Fruit fly (Drosophila melanogaster) whole organism, prepupa: ENCODE data around the gene CG12035.

Source experiments
- Blimp-1 ChIP-seq: fragments of 200-800 bp; sonication (Bioruptor generic); optimal IDR thresholded peaks from 3 replicates; lab custom pipeline; 2017; ENCODE audit warnings: missing biosample characterization, missing genetic modification characterization, mild to moderate bottlenecking, moderate library complexity, missing genetic modification reagents
- CG10631 ChIP-seq: fragments of 200-800 bp; sonication (Bioruptor generic); optimal IDR thresholded peaks from 2 replicates; lab custom pipeline; 2016; ENCODE audit warnings: missing biosample characterization, missing genetic modification characterization
- CG10669 ChIP-seq: fragments of 200-800 bp; sonication (Bioruptor generic); optimal IDR thresholded peaks from 3 replicates; lab custom pipeline; 2018; ENCODE audit warnings: missing biosample characterization, mild to moderate bottlenecking, missing genetic modification characterization, moderate library complexity
- CG11294 ChIP-seq: fragments of 200-800 bp; sonication (Bioruptor generic); IDR thresholded peaks from 2 replicates; pipeline ENCODE4 v1.3.6; 2022; ENCODE audit warnings: missing biosample characterization, missing genetic modification characterization
- CG11902 ChIP-seq: fragments of 200-800 bp; sonication (Bioruptor generic); optimal IDR thresholded peaks from 3 replicates; lab custom pipeline; 2016; ENCODE audit warnings: missing biosample characterization, missing genetic modification characterization
- CG15336 ChIP-seq: fragments of 200-800 bp; sonication (Bioruptor generic); IDR thresholded peaks from 2 replicates; pipeline ENCODE4 v1.3.6; 2022; ENCODE audit warnings: missing biosample characterization, missing genetic modification characterization
- CG1621 ChIP-seq: fragments of 200-800 bp; sonication (Bioruptor generic); optimal IDR thresholded peaks from 3 replicates; lab custom pipeline; 2018; ENCODE audit warnings: missing biosample characterization, mild to moderate bottlenecking, missing genetic modification characterization
- CG16779 ChIP-seq: fragments of 200-800 bp; sonication (Bioruptor generic); optimal IDR thresholded peaks from 3 replicates; lab custom pipeline; 2017; ENCODE audit warnings: missing biosample characterization, mild to moderate bottlenecking, missing genetic modification characterization
- CG3032 ChIP-seq: fragments of 200-800 bp; optimal IDR thresholded peaks from 2 replicates; lab custom pipeline; 2019; ENCODE audit warnings: missing biosample characterization, mild to moderate bottlenecking, missing genetic modification characterization, moderate library complexity
- CG31627 ChIP-seq: fragments of 200-800 bp; sonication (Bioruptor generic); optimal IDR thresholded peaks from 3 replicates; lab custom pipeline; 2016; ENCODE audit warnings: missing biosample characterization, missing genetic modification characterization
- CG32006 ChIP-seq: fragments of 200-800 bp; sonication (Bioruptor generic); optimal IDR thresholded peaks from 3 replicates; lab custom pipeline; 2017; ENCODE audit warnings: missing biosample characterization, mild to moderate bottlenecking, missing genetic modification characterization
- CG34406 ChIP-seq: fragments of 200-800 bp; sonication (Bioruptor generic); optimal IDR thresholded peaks from 3 replicates; lab custom pipeline; 2016; ENCODE audit warnings: missing biosample characterization, missing genetic modification characterization
- CG3919 ChIP-seq: fragments of 200-800 bp; sonication (Bioruptor generic); optimal IDR thresholded peaks from 3 replicates; lab custom pipeline; 2016; ENCODE audit warnings: missing biosample characterization, missing genetic modification characterization
- CG4318 ChIP-seq: fragments of 200-800 bp; sonication (Bioruptor generic); optimal IDR thresholded peaks from 3 replicates; lab custom pipeline; 2017; ENCODE audit warnings: missing biosample characterization, mild to moderate bottlenecking, missing genetic modification characterization
- CG6276 ChIP-seq: fragments of 200-800 bp; sonication (Bioruptor generic); optimal IDR thresholded peaks from 2 replicates; lab custom pipeline; 2017; ENCODE audit warnings: missing biosample characterization, mild to moderate bottlenecking, missing genetic modification characterization
- CG6792 ChIP-seq: fragments of 200-800 bp; sonication (Bioruptor generic); optimal IDR thresholded peaks from 3 replicates; lab custom pipeline; 2016; ENCODE audit warnings: missing biosample characterization, missing genetic modification characterization
- CG6808 ChIP-seq: fragments of 200-800 bp; sonication (Bioruptor generic); optimal IDR thresholded peaks from 3 replicates; lab custom pipeline; 2017; ENCODE audit warnings: missing biosample characterization, missing genetic modification characterization, mild to moderate bottlenecking, moderate library complexity, missing genetic modification reagents
- CG6854 ChIP-seq: fragments of 200-800 bp; sonication (Bioruptor generic); optimal IDR thresholded peaks from 2 replicates; lab custom pipeline; 2017; ENCODE audit warnings: missing biosample characterization, mild to moderate bottlenecking, missing genetic modification characterization
- CG8119 ChIP-seq: fragments of 200-800 bp; sonication (Bioruptor generic); IDR thresholded peaks from 3 replicates; pipeline ENCODE4 v1.3.6; 2022; ENCODE audit warnings: missing biosample characterization, missing genetic modification characterization
- CG8319 ChIP-seq: fragments of 200-800 bp; sonication (Bioruptor generic); optimal IDR thresholded peaks from 3 replicates; lab custom pipeline; 2016; ENCODE audit warnings: missing biosample characterization, missing genetic modification characterization
- CG8632 ChIP-seq: fragments of 200-800 bp; sonication (Bioruptor generic); optimal IDR thresholded peaks from 3 replicates; lab custom pipeline; 2016; ENCODE audit warnings: missing biosample characterization, missing genetic modification characterization
- CG9139 ChIP-seq: fragments of 200-800 bp; sonication (Bioruptor generic); optimal IDR thresholded peaks from 3 replicates; lab custom pipeline; 2017; ENCODE audit warnings: missing biosample characterization, mild to moderate bottlenecking, missing genetic modification characterization
- Eip75B ChIP-seq: fragments of 200-800 bp; sonication (Bioruptor generic); optimal IDR thresholded peaks from 3 replicates; lab custom pipeline; 2016; ENCODE audit warnings: missing biosample characterization, missing genetic modification characterization
- Eip78C ChIP-seq: fragments of 200-800 bp; sonication (Bioruptor generic); peaks from one replicate; lab custom pipeline; 2016; ENCODE audit warnings: missing biosample characterization, missing genetic modification characterization
- Ets21C ChIP-seq: fragments of 200-800 bp; sonication (Bioruptor generic); optimal IDR thresholded peaks from 3 replicates; lab custom pipeline; 2016; ENCODE audit warnings: missing biosample characterization, missing genetic modification characterization
- Ets96B ChIP-seq: fragments of 200-800 bp; optimal IDR thresholded peaks from 2 replicates; lab custom pipeline; 2019; ENCODE audit warnings: missing biosample characterization, mild to moderate bottlenecking, missing genetic modification characterization, moderate library complexity
- Gug ChIP-seq: fragments of 200-800 bp; sonication (Bioruptor generic); IDR thresholded peaks from 2 replicates; pipeline ENCODE4 v1.3.6; 2022; ENCODE audit warnings: missing biosample characterization, missing genetic modification characterization
- Hr38 ChIP-seq: sonication (Bioruptor generic); optimal IDR thresholded peaks from 2 replicates; lab custom pipeline; 2016; ENCODE audit warnings: missing biosample characterization, missing genetic modification characterization
- Hr39 ChIP-seq: fragments of 200-800 bp; sonication (Bioruptor generic); optimal IDR thresholded peaks from 2 replicates; lab custom pipeline; 2016; ENCODE audit warnings: missing biosample characterization, missing genetic modification characterization
- Hr4 ChIP-seq: fragments of 200-800 bp; sonication (Bioruptor generic); optimal IDR thresholded peaks from 3 replicates; lab custom pipeline; 2016; ENCODE audit warnings: missing biosample characterization, missing genetic modification characterization
- Lpt ChIP-seq: fragments of 200-800 bp; sonication (Bioruptor generic); optimal IDR thresholded peaks from 3 replicates; lab custom pipeline; 2016; ENCODE audit warnings: missing biosample characterization, missing genetic modification characterization
- Met ChIP-seq: fragments of 200-800 bp; sonication (Bioruptor generic); optimal IDR thresholded peaks from 3 replicates; lab custom pipeline; 2016; ENCODE audit warnings: missing biosample characterization, missing genetic modification characterization
- OdsH ChIP-seq: fragments of 200-800 bp; sonication (Bioruptor generic); optimal IDR thresholded peaks from 3 replicates; lab custom pipeline; 2016; ENCODE audit warnings: missing biosample characterization, missing genetic modification characterization
- Smox ChIP-seq: fragments of 200-800 bp; sonication (Bioruptor generic); optimal IDR thresholded peaks from 3 replicates; lab custom pipeline; 2016; ENCODE audit warnings: missing biosample characterization, missing genetic modification characterization
- achi ChIP-seq: fragments of 200-800 bp; sonication (Bioruptor generic); optimal IDR thresholded peaks from 3 replicates; lab custom pipeline; 2016; ENCODE audit warnings: missing biosample characterization, missing genetic modification characterization
- acj6 ChIP-seq: fragments of 200-800 bp; sonication (Bioruptor generic); optimal IDR thresholded peaks from 3 replicates; lab custom pipeline; 2016; ENCODE audit warnings: missing biosample characterization, missing genetic modification characterization
- dac ChIP-seq: fragments of 200-800 bp; sonication (Bioruptor generic); optimal IDR thresholded peaks from 2 replicates; lab custom pipeline; 2017; ENCODE audit warnings: missing biosample characterization, mild to moderate bottlenecking, missing genetic modification characterization
- dsx ChIP-seq: fragments of 200-800 bp; optimal IDR thresholded peaks from 3 replicates; lab custom pipeline; 2019; ENCODE audit warnings: missing biosample characterization, mild to moderate bottlenecking, missing genetic modification characterization, moderate library complexity; ENCODE audit not compliant: poor library complexity, severe bottlenecking
- esn ChIP-seq: fragments of 200-800 bp; sonication (Bioruptor generic); optimal IDR thresholded peaks from 2 replicates; lab custom pipeline; 2016; ENCODE audit warnings: missing biosample characterization, mild to moderate bottlenecking, missing genetic modification characterization, moderate library complexity
- fd59A ChIP-seq: fragments of 200-800 bp; sonication (Bioruptor generic); optimal IDR thresholded peaks from 2 replicates; lab custom pipeline; 2017; ENCODE audit warnings: missing biosample characterization, mild to moderate bottlenecking, missing genetic modification characterization, missing genetic modification reagents
- fd85E ChIP-seq: fragments of 200-800 bp; sonication (Bioruptor generic); optimal IDR thresholded peaks from 3 replicates; lab custom pipeline; 2016; ENCODE audit warnings: missing biosample characterization, missing genetic modification characterization
- fkh ChIP-seq: fragments of 200-800 bp; sonication (Bioruptor generic); optimal IDR thresholded peaks from 3 replicates; lab custom pipeline; 2017; ENCODE audit warnings: missing biosample characterization, mild to moderate bottlenecking, missing genetic modification characterization, moderate library complexity
- net ChIP-seq: fragments of 200-800 bp; sonication (Bioruptor generic); optimal IDR thresholded peaks from 3 replicates; lab custom pipeline; 2016; ENCODE audit warnings: missing biosample characterization, missing genetic modification characterization
- ss ChIP-seq, 2 experiments: fragments of 200-800 bp; sonication (Bioruptor generic); optimal IDR thresholded peaks; 2 replicates in 1 of 2; 3 replicates in 1 of 2; lab custom pipeline; 2017 to 2018; ENCODE audit warnings: mild to moderate bottlenecking in 2 of 2, missing biosample characterization in 2 of 2, missing genetic modification characterization in 2 of 2, moderate library complexity in 1 of 2
- svp ChIP-seq: fragments of 200-800 bp; sonication (Bioruptor generic); peaks from one replicate; lab custom pipeline; 2016; ENCODE audit warnings: missing biosample characterization, missing genetic modification characterization
- topi ChIP-seq: fragments of 200-800 bp; sonication (Bioruptor generic); optimal IDR thresholded peaks from 3 replicates; lab custom pipeline; 2016; ENCODE audit warnings: missing biosample characterization, missing genetic modification characterization
- vri ChIP-seq: fragments of 200-800 bp; sonication (Bioruptor generic); optimal IDR thresholded peaks from 3 replicates; lab custom pipeline; 2016; ENCODE audit warnings: missing biosample characterization, mild to moderate bottlenecking, missing genetic modification characterization

CG12035 gene

dm6 chr3L:1739522-1740128 is 15.4 kb downstream of the CG12035 start (continued):
- peak in 1 of 2 experiments; percentile 37 for TF ChIP-seq ss (GFP tag; optimal IDR thresholded peaks at IDR 0.05; lab: Kevin White, UChicago)

dm6 chr3L:1740129-1740975 is 16.2 kb downstream of the CG12035 start:
- TF ChIP-seq vri (GFP tag; lab: Kevin White, UChicago) (no peak), net (GFP tag; lab: Kevin White, UChicago) (peak; percentile 53), Gug (peak; percentile 50), CG6808 (no peak), Eip75B (GFP tag; lab: Kevin White, UChicago) (peak; percentile 35), Ets21C (peak; percentile 56), dac (GFP tag; lab: Kevin White, UChicago) (no peak), Hr38 (GFP tag; lab: Kevin White, UChicago) (no peak), fd59A (GFP tag; lab: Kevin White, UChicago) (peak; percentile 40), CG34406 (GFP tag; lab: Kevin White, UChicago) (peak; percentile 33), Hr39 (peak; percentile 80), OdsH (GFP tag; lab: Kevin White, UChicago) (peak; percentile 69), CG6792 (GFP tag; lab: Kevin White, UChicago) (peak; percentile 44), Hr4 (peak; percentile 64), CG3032 (tag; lab: Kevin White, UChicago) (peak; percentile 27), CG6854 (no peak), CG11294 (GFP tag; lab: Robert Waterston, UW) (peak; percentile 56; the same call in 1 of the 2 replicates), dsx (GFP tag; lab: Kevin White, UChicago) (no peak), CG16779 (no peak), CG8119 (GFP tag; lab: Robert Waterston, UW) (peak; percentile 67), fkh (peak; percentile 14), CG10631 (GFP tag; lab: Kevin White, UChicago) (peak; percentile 21), CG8632 (GFP tag; lab: Kevin White, UChicago) (peak; percentile 46), CG4318 (GFP tag; lab: Kevin White, UChicago) (no peak), fd85E (no peak), topi (peak; percentile 36), Met (GFP tag; lab: Kevin White, UChicago) (peak; percentile 65), CG10669 (GFP tag; lab: Kevin White, UChicago) (no peak), Eip78C (peak; percentile 88), Blimp-1 (GFP tag; lab: Kevin White, UChicago) (no peak), CG8319 (GFP tag; lab: Kevin White, UChicago) (peak; percentile 18), CG9139 (GFP tag; lab: Kevin White, UChicago) (no peak), CG31627 (GFP tag; lab: Kevin White, UChicago) (peak; percentile 79), achi (GFP tag; lab: Kevin White, UChicago) (no peak), CG32006 (GFP tag; lab: Kevin White, UChicago) (peak; percentile 63), CG6276 (GFP tag; lab: Kevin White, UChicago) (no peak), acj6 (peak; percentile 45), CG3919 (GFP tag; lab: Kevin White, UChicago) (no peak), CG1621 (tag; lab: Kevin White, UChicago) (no peak), esn (GFP tag; lab: Kevin White, UChicago) (peak; percentile 74), CG11902 (GFP tag; lab: Kevin White, UChicago) (no peak), CG15336 (GFP tag; lab: Robert Waterston, UW) (peak; percentile 49; the same call in 1 of the 2 replicates), Ets96B (tag; lab: Kevin White, UChicago) (no peak), Smox (GFP tag; lab: Kevin White, UChicago) (peak; percentile 63), svp (GFP tag; lab: Kevin White, UChicago) (peak; percentile 70), Lpt (GFP tag; lab: Kevin White, UChicago) (peak; percentile 33), ss (GFP tag; optimal IDR thresholded peaks at IDR 0.05; lab: Kevin White, UChicago) (no peak)
